Fruit fly (Drosophila melanogaster) whole organism, embryonic: ENCODE measurements around the gene CG13893.

Experiments
- Blimp-1 ChIP-seq: fragments of 200-800 bp; sonication (Bioruptor generic); optimal IDR thresholded peaks from 3 replicates; lab custom pipeline; 2018; ENCODE audit warnings: missing biosample characterization, missing genetic modification characterization, mild to moderate bottlenecking, moderate library complexity, missing genetic modification reagents
- CG10979 ChIP-seq: fragments of 200-800 bp; sonication (Bioruptor generic); optimal IDR thresholded peaks from 2 replicates; lab custom pipeline; 2018; ENCODE audit warnings: missing biosample characterization, mild to moderate bottlenecking, missing genetic modification characterization, moderate library complexity
- CG11398 ChIP-seq: fragments of 200-800 bp; sonication (Bioruptor generic); optimal IDR thresholded peaks from 2 replicates; lab custom pipeline; 2016; ENCODE audit warnings: missing biosample characterization, missing genetic modification characterization
- CG11560 ChIP-seq: fragments of 200-800 bp; sonication (Bioruptor generic); IDR thresholded peaks from 3 replicates; pipeline ENCODE4 v1.3.6; 2022; ENCODE audit warnings: missing biosample characterization, missing genetic modification characterization
- CG11696 ChIP-seq: fragments of 200-800 bp; sonication (Bioruptor generic); IDR thresholded peaks from 2 replicates; pipeline ENCODE4 v1.3.6; 2022; ENCODE audit warnings: missing biosample characterization, missing genetic modification characterization
- CG13775 ChIP-seq: fragments of 200-800 bp; sonication (Bioruptor generic); optimal IDR thresholded peaks from 3 replicates; lab custom pipeline; 2017; ENCODE audit warnings: missing biosample characterization, mild to moderate bottlenecking, missing genetic modification characterization
- CG15514 ChIP-seq: fragments of 200-800 bp; sonication (Bioruptor generic); optimal IDR thresholded peaks from 3 replicates; lab custom pipeline; 2017; ENCODE audit warnings: missing biosample characterization, missing genetic modification characterization, mild to moderate bottlenecking, moderate library complexity, missing genetic modification reagents
- CG16813 ChIP-seq: fragments of 200-800 bp; sonication (Bioruptor generic); IDR thresholded peaks from 3 replicates; pipeline ENCODE4 v1.3.6; 2022; ENCODE audit warnings: missing biosample characterization, missing genetic modification characterization; ENCODE audit not compliant: partially characterized antibody
- CG17359 ChIP-seq: fragments of 200-800 bp; sonication (Bioruptor generic); optimal IDR thresholded peaks from 3 replicates; lab custom pipeline; 2018; ENCODE audit warnings: missing biosample characterization, mild to moderate bottlenecking, missing genetic modification characterization, moderate library complexity
- CG17385 ChIP-seq: fragments of 200-800 bp; sonication (Bioruptor generic); optimal IDR thresholded peaks from 3 replicates; lab custom pipeline; 2018; ENCODE audit warnings: missing biosample characterization, mild to moderate bottlenecking, missing genetic modification characterization
- CG2712 ChIP-seq: fragments of 200-800 bp; optimal IDR thresholded peaks from 3 replicates; lab custom pipeline; 2019; ENCODE audit warnings: missing biosample characterization, mild to moderate bottlenecking, missing genetic modification characterization, moderate library complexity
- CG3065 ChIP-seq: fragments of 200-800 bp; sonication (Bioruptor generic); optimal IDR thresholded peaks from 2 replicates; lab custom pipeline; 2016; ENCODE audit warnings: missing biosample characterization, missing genetic modification characterization
- CG32772 ChIP-seq: fragments of 200-800 bp; sonication (Bioruptor generic); IDR thresholded peaks from 2 replicates; pipeline ENCODE4 v1.3.6; 2022; ENCODE audit warnings: missing biosample characterization, missing genetic modification characterization
- CG34376 ChIP-seq: fragments of 200-800 bp; sonication (Bioruptor generic); optimal IDR thresholded peaks from 2 replicates; lab custom pipeline; 2018; ENCODE audit warnings: missing biosample characterization, mild to moderate bottlenecking, missing genetic modification characterization
- CG3847 ChIP-seq: fragments of 200-800 bp; sonication (Bioruptor generic); IDR thresholded peaks from 2 replicates; pipeline ENCODE4 v1.3.6; 2022; ENCODE audit warnings: missing biosample characterization, missing genetic modification characterization
- CG4328 ChIP-seq: fragments of 200-800 bp; sonication (Bioruptor generic); optimal IDR thresholded peaks from 3 replicates; lab custom pipeline; 2017; ENCODE audit warnings: missing biosample characterization, missing genetic modification reagents, missing genetic modification characterization
- CG4424 ChIP-seq: fragments of 200-800 bp; sonication (Bioruptor generic); optimal IDR thresholded peaks from 3 replicates; lab custom pipeline; 2016; ENCODE audit warnings: missing biosample characterization, missing genetic modification characterization
- CG4707 ChIP-seq: fragments of 200-800 bp; sonication (Bioruptor generic); optimal IDR thresholded peaks from 2 replicates; lab custom pipeline; 2018; ENCODE audit warnings: missing biosample characterization, mild to moderate bottlenecking, missing genetic modification characterization, moderate library complexity
- CG4730 ChIP-seq: fragments of 200-800 bp; sonication (Bioruptor generic); IDR thresholded peaks from 2 replicates; pipeline ENCODE4 v1.3.6; 2022; ENCODE audit warnings: missing biosample characterization, missing genetic modification characterization
- CG5953 ChIP-seq: fragments of 200-800 bp; sonication (Bioruptor generic); IDR thresholded peaks from 2 replicates; pipeline ENCODE4 v1.3.6; 2022; ENCODE audit warnings: missing biosample characterization, missing genetic modification characterization
- CG6765 ChIP-seq: fragments of 200-800 bp; sonication (Bioruptor generic); optimal IDR thresholded peaks from 3 replicates; lab custom pipeline; 2017; ENCODE audit warnings: missing biosample characterization, mild to moderate bottlenecking, missing genetic modification characterization
- CG7745 ChIP-seq: fragments of 200-800 bp; sonication (Bioruptor generic); optimal IDR thresholded peaks from 2 replicates; lab custom pipeline; 2018; ENCODE audit warnings: missing biosample characterization, mild to moderate bottlenecking, missing genetic modification characterization, moderate library complexity
- CHES-1-like ChIP-seq: fragments of 200-800 bp; sonication (Bioruptor generic); optimal IDR thresholded peaks from 2 replicates; lab custom pipeline; 2016; ENCODE audit warnings: missing biosample characterization, missing genetic modification characterization
- Hand ChIP-seq: fragments of 200-800 bp; sonication (Bioruptor generic); optimal IDR thresholded peaks from 2 replicates; lab custom pipeline; 2017; ENCODE audit warnings: mild to moderate bottlenecking, missing biosample characterization, missing genetic modification reagents, missing genetic modification characterization
- Hr51 ChIP-seq, 2 experiments: fragments of 200-800 bp; sonication (Bioruptor generic); optimal IDR thresholded peaks; 2 replicates in 1 of 2; 3 replicates in 1 of 2; lab custom pipeline; 2016 to 2018; ENCODE audit warnings: missing biosample characterization in 2 of 2, missing genetic modification characterization in 2 of 2, mild to moderate bottlenecking in 1 of 2, moderate library complexity in 1 of 2
- Jarid2 ChIP-seq: fragments of 200-800 bp; sonication (Bioruptor generic); optimal IDR thresholded peaks from 3 replicates; lab custom pipeline; 2017; ENCODE audit warnings: mild to moderate bottlenecking, missing biosample characterization, missing genetic modification reagents, missing genetic modification characterization
- Nf-YB ChIP-seq: fragments of 200-800 bp; sonication (Bioruptor generic); optimal IDR thresholded peaks from 3 replicates; lab custom pipeline; 2019; ENCODE audit warnings: missing biosample characterization, mild to moderate bottlenecking, missing genetic modification characterization, moderate library complexity
- Oaz ChIP-seq: fragments of 200-800 bp; sonication (Bioruptor generic); IDR thresholded peaks from 2 replicates; pipeline ENCODE4 v1.3.6; 2022; ENCODE audit warnings: missing biosample characterization, missing genetic modification characterization
- Oli ChIP-seq: fragments of 200-800 bp; sonication (Bioruptor generic); optimal IDR thresholded peaks from 2 replicates; lab custom pipeline; 2018; ENCODE audit warnings: missing biosample characterization, mild to moderate bottlenecking, missing genetic modification characterization, moderate library complexity
- Poxn ChIP-seq: fragments of 200-800 bp; sonication (Bioruptor generic); IDR thresholded peaks from 2 replicates; pipeline ENCODE4 v1.3.6; 2022; ENCODE audit warnings: missing biosample characterization, missing genetic modification characterization
- chif ChIP-seq, 2 experiments: fragments of 200-800 bp; sonication (Bioruptor generic); optimal IDR thresholded peaks; 3 replicates each; lab custom pipeline; 2016; ENCODE audit warnings: missing biosample characterization in 2 of 2, missing genetic modification characterization in 2 of 2
- chn ChIP-seq: fragments of 200-800 bp; sonication (Bioruptor generic); optimal IDR thresholded peaks from 2 replicates; lab custom pipeline; 2016; ENCODE audit warnings: missing biosample characterization, missing genetic modification characterization
- cwo ChIP-seq: fragments of 200-800 bp; sonication (Bioruptor generic); optimal IDR thresholded peaks from 3 replicates; lab custom pipeline; 2017; ENCODE audit warnings: missing biosample characterization, missing genetic modification characterization, mild to moderate bottlenecking, moderate library complexity, missing genetic modification reagents
- dimm ChIP-seq: fragments of 200-800 bp; sonication (Bioruptor generic); IDR thresholded peaks from 2 replicates; pipeline ENCODE4 v1.3.6; 2022; ENCODE audit warnings: missing biosample characterization, missing genetic modification characterization
- dpn ChIP-seq, 2 experiments: fragments of 200-800 bp; sonication (Bioruptor generic); optimal IDR thresholded peaks; 3 replicates each; lab custom pipeline; 2016; ENCODE audit warnings: missing biosample characterization in 2 of 2, missing genetic modification characterization in 2 of 2
- en ChIP-seq: fragments of 200-800 bp; sonication (Bioruptor generic); optimal IDR thresholded peaks from 2 replicates; lab custom pipeline; 2016; ENCODE audit warnings: missing biosample characterization, missing genetic modification characterization
- eve ChIP-seq, 2 experiments: fragments of >200 bp; optimal IDR thresholded peaks; 2 replicates each; lab custom pipeline; 2017; ENCODE audit warnings: missing biosample characterization in 2 of 2, missing genetic modification characterization in 2 of 2
- fru ChIP-seq: fragments of >200 bp; optimal IDR thresholded peaks from 2 replicates; lab custom pipeline; 2017
- fu2 ChIP-seq: fragments of 200-800 bp; sonication (Bioruptor generic); optimal IDR thresholded peaks from 2 replicates; lab custom pipeline; 2016; ENCODE audit warnings: missing biosample characterization, missing genetic modification characterization
- gro ChIP-seq: fragments of 200-800 bp; sonication (Bioruptor generic); optimal IDR thresholded peaks from 2 replicates; lab custom pipeline; 2016; ENCODE audit warnings: missing biosample characterization, missing genetic modification characterization
- gsb ChIP-seq: fragments of 200-800 bp; sonication (Bioruptor generic); IDR thresholded peaks from 2 replicates; pipeline ENCODE4 v1.3.6; 2022; ENCODE audit warnings: missing biosample characterization, missing genetic modification characterization
- hth ChIP-seq: fragments of >200 bp; optimal IDR thresholded peaks from 2 replicates; lab custom pipeline; 2017; ENCODE audit warnings: inconsistent platforms
- jing ChIP-seq: fragments of 200-800 bp; sonication (Bioruptor generic); optimal IDR thresholded peaks from 2 replicates; lab custom pipeline; 2018; ENCODE audit warnings: missing biosample characterization, mild to moderate bottlenecking, missing genetic modification characterization
- lab ChIP-seq: fragments of 200-800 bp; sonication (Bioruptor generic); optimal IDR thresholded peaks from 3 replicates; lab custom pipeline; 2017; ENCODE audit warnings: missing biosample characterization, missing genetic modification characterization, mild to moderate bottlenecking, moderate library complexity, missing genetic modification reagents
- nom ChIP-seq: fragments of 200-800 bp; sonication (Bioruptor generic); optimal IDR thresholded peaks from 2 replicates; lab custom pipeline; 2017; ENCODE audit warnings: missing biosample characterization, missing genetic modification characterization, mild to moderate bottlenecking, moderate library complexity, missing genetic modification reagents
- oc ChIP-seq: fragments of 200-800 bp; sonication (Bioruptor generic); optimal IDR thresholded peaks from 2 replicates; lab custom pipeline; 2018; ENCODE audit warnings: missing biosample characterization, mild to moderate bottlenecking, missing genetic modification characterization, moderate library complexity
- pho ChIP-seq: fragments of 200-800 bp; sonication (Bioruptor generic); optimal IDR thresholded peaks from 2 replicates; lab custom pipeline; 2016; ENCODE audit warnings: missing biosample characterization, missing genetic modification characterization
- pita ChIP-seq: fragments of 200-800 bp; sonication (Bioruptor generic); optimal IDR thresholded peaks from 2 replicates; lab custom pipeline; 2017; ENCODE audit warnings: missing biosample characterization, mild to moderate bottlenecking, missing genetic modification characterization
- so ChIP-seq: fragments of 200-800 bp; sonication (Bioruptor generic); IDR thresholded peaks from 3 replicates; pipeline ENCODE4 v1.3.6; 2022; ENCODE audit warnings: missing biosample characterization, missing genetic modification characterization
- unpg ChIP-seq: fragments of 200-800 bp; sonication (Bioruptor generic); optimal IDR thresholded peaks from 3 replicates; lab custom pipeline; 2018; ENCODE audit warnings: missing biosample characterization, mild to moderate bottlenecking, missing genetic modification characterization, moderate library complexity

Gene CG13893

dm6 chr3L:644111-644718 is 40.4 kb upstream of the CG13893 start (continued):
- peak; percentile 51 for TF ChIP-seq gsb (GFP tag; lab: Robert Waterston, UW)
- peak; percentile 86 to 94 for TF ChIP-seq dpn (GFP tag; optimal IDR thresholded peaks at IDR 0.05; lab: Kevin White, UChicago)
- no peak for TF ChIP-seq CG16813 (GFP tag; lab: Robert Waterston, UW)
- no peak for TF ChIP-seq hth (lab: Kevin White, UChicago)
- no peak for TF ChIP-seq Poxn (GFP tag; lab: Robert Waterston, UW)
- peak; percentile 74 for TF ChIP-seq CG3847 (GFP tag; lab: Robert Waterston, UW)
- TF ChIP-seq oc (tag; lab: Kevin White, UChicago) = peak; percentile 95
- TF ChIP-seq CG17359 (tag; lab: Kevin White, UChicago) = peak; percentile 95
- peak; percentile 52 for TF ChIP-seq pho (GFP tag; lab: Kevin White, UChicago)
- peak; percentile 91 for TF ChIP-seq CG4424 (GFP tag; lab: Kevin White, UChicago)
- TF ChIP-seq fu2 (GFP tag; lab: Kevin White, UChicago) = peak; percentile 68
- peak; percentile 92 to 94 for TF ChIP-seq chif (GFP tag; optimal IDR thresholded peaks at IDR 0.05; lab: Kevin White, UChicago)
- peak; percentile 58 for TF ChIP-seq Nf-YB (GFP tag; lab: Kevin White, UChicago)
- peak; percentile 78 for TF ChIP-seq Oaz (GFP tag; lab: Robert Waterston, UW)
- peak; percentile 73 for TF ChIP-seq CG11398
- peak; percentile 19 for TF ChIP-seq Hand
- peak; percentile 17 for TF ChIP-seq nom (GFP tag; lab: Kevin White, UChicago)
- TF ChIP-seq lab (GFP tag; lab: Kevin White, UChicago) = peak; percentile 89
- TF ChIP-seq CG4328 (GFP tag; lab: Kevin White, UChicago) = peak; percentile 73
- peak; percentile 86 for TF ChIP-seq en (GFP tag; lab: Kevin White, UChicago)
- TF ChIP-seq gro (GFP tag; lab: Kevin White, UChicago) = peak; percentile 46
- peak; percentile 47 to 89 for TF ChIP-seq Hr51 (GFP tag; optimal IDR thresholded peaks at IDR 0.05; lab: Kevin White, UChicago)
- TF ChIP-seq CG6765 = peak; percentile 6
- no peak for TF ChIP-seq CG34376 (GFP tag; lab: Kevin White, UChicago)
- TF ChIP-seq CG17385 = peak; percentile 79
- peak; percentile 58; the same call in 1 of the 3 replicates for TF ChIP-seq CG11560 (tag; lab: Robert Waterston, UW)
- peak; percentile 91 for TF ChIP-seq chn (GFP tag; lab: Kevin White, UChicago)
- TF ChIP-seq CG32772 = peak; percentile 88
- TF ChIP-seq CG7745 = no peak
- TF ChIP-seq CG4730 (GFP tag; lab: Robert Waterston, UW) = peak; percentile 70
- no peak for TF ChIP-seq pita (GFP tag; lab: Kevin White, UChicago)
- no peak for TF ChIP-seq eve (GFP tag; optimal IDR thresholded peaks at IDR 0.05; lab: Kevin White, UChicago)
- peak; percentile 87 for TF ChIP-seq jing (GFP tag; lab: Kevin White, UChicago)
- TF ChIP-seq CG4707 (GFP tag; lab: Kevin White, UChicago) = peak; percentile 83
- TF ChIP-seq CG13775 (GFP tag; lab: Kevin White, UChicago) = peak; percentile 70
- no peak for TF ChIP-seq fru (lab: Kevin White, UChicago)
- TF ChIP-seq CG3065 (GFP tag; lab: Kevin White, UChicago) = peak; percentile 79
- TF ChIP-seq so (GFP tag; lab: Robert Waterston, UW) = peak; percentile 91
- TF ChIP-seq CG15514 (GFP tag; lab: Kevin White, UChicago) = peak; percentile 50
- peak; percentile 67 for TF ChIP-seq cwo
- peak; percentile 89 for TF ChIP-seq unpg (GFP tag; lab: Kevin White, UChicago)
- peak; percentile 58 for TF ChIP-seq dimm (GFP tag; lab: Robert Waterston, UW)
- peak; percentile 89 for TF ChIP-seq CG2712 (tag; lab: Kevin White, UChicago)
- peak; percentile 92 for TF ChIP-seq CG5953 (GFP tag; lab: Robert Waterston, UW)
- peak; percentile 89 for TF ChIP-seq CG10979 (tag; lab: Kevin White, UChicago)
- TF ChIP-seq Blimp-1 (GFP tag; lab: Kevin White, UChicago) = peak; percentile 89
- TF ChIP-seq Jarid2 = peak; percentile 65
- peak; percentile 90 for TF ChIP-seq Oli
- peak; percentile 73 for TF ChIP-seq CHES-1-like (GFP tag; lab: Kevin White, UChicago)
- TF ChIP-seq CG11696 = peak; percentile 71
